Worm (Caenorhabditis elegans): Measurements from ENCODE around the gene Y38E10A.17.

- TF ChIP-seq rnt-1 (tag; optimal IDR thresholded peaks at IDR 0.05), result no peak
- no peak for TF ChIP-seq ztf-11 (tag; optimal IDR thresholded peaks at IDR 0.05)
- no peak for TF ChIP-seq mdl-1 (tag; optimal IDR thresholded peaks at IDR 0.05)
- no peak for TF ChIP-seq mep-1 (tag; optimal IDR thresholded peaks at IDR 0.05)
- no peak for TF ChIP-seq nhr-11 (tag; optimal IDR thresholded peaks at IDR 0.05)
- no peak for TF ChIP-seq ama-1 (optimal IDR thresholded peaks at IDR 0.05)
- TF ChIP-seq zag-1 (tag; optimal IDR thresholded peaks at IDR 0.05), result no peak
- no peak for TF ChIP-seq nhr-84 (tag; optimal IDR thresholded peaks at IDR 0.05)
- TF ChIP-seq fkh-10 (GFP tag; optimal IDR thresholded peaks at IDR 0.05), result no peak
- TF ChIP-seq pqm-1 (tag; optimal IDR thresholded peaks at IDR 0.05), result no peak
- no peak for TF ChIP-seq snpc-4 (tag; optimal IDR thresholded peaks at IDR 0.05)
- no peak for TF ChIP-seq jun-1 (tag; optimal IDR thresholded peaks at IDR 0.05)
These were observed 37.9 kb upstream of the Y38E10A.17 start for ce11 chrII:12672512-12672911.
